Fruit fly (Drosophila melanogaster): Measurements from ENCODE around the gene Glyp.

Gene Glyp

dm6 chr2L:2110350-2110888, 20.2 kb upstream of the Glyp start:
- TF ChIP-seq CG8388 (GFP tag; optimal IDR thresholded peaks at IDR 0.05) (no peak), CG31365 (tag; optimal IDR thresholded peaks at IDR 0.05) (peak; percentile 87), CG6689 (GFP tag; IDR thresholded peaks at IDR 0.05) (no peak), CG11504 (tag; optimal IDR thresholded peaks at IDR 0.05) (peak; percentile 87)

- TF ChIP-seq CG7928 (GFP tag; optimal IDR thresholded peaks at IDR 0.05) (no peak), zen2 (GFP tag; IDR thresholded peaks at IDR 0.05; ENCODE audit: partially characterized antibody) (no peak), tgo (GFP tag; IDR thresholded peaks at IDR 0.05) (no peak), CG17359 (tag; optimal IDR thresholded peaks at IDR 0.05) (no peak), ssp (GFP tag; IDR thresholded peaks at IDR 0.05) (no peak), CG17568 (GFP tag; optimal IDR thresholded peaks at IDR 0.05) (no peak), aop (GFP tag; IDR thresholded peaks at IDR 0.05) (no peak), slbo (GFP tag; IDR thresholded peaks at IDR 0.05) (no peak), Awh (GFP tag; IDR thresholded peaks at IDR 0.05) (no peak), Hmr (GFP tag; optimal IDR thresholded peaks at IDR 0.05) (no peak), bsh (GFP tag; optimal IDR thresholded peaks at IDR 0.05) (no peak), p53 (GFP tag; optimal IDR thresholded peaks at IDR 0.05) (no peak), ranshi (GFP tag; IDR thresholded peaks at IDR 0.05) (no peak), CG11093 (GFP tag; IDR thresholded peaks at IDR 0.05) (no peak)
Observed at dm6 chr2L:2129137-2129536, 1.5 kb upstream of the Glyp start, which contains the start of gene CG4259. Gene CG4259 (minus strand): TSS chr2L:2129237.

dm6 chr2L:2131449-2132109, 966 bp downstream of the Glyp start:
- TF ChIP-seq CG10959 (GFP tag; IDR thresholded peaks at IDR 0.05), result no peak
- TF ChIP-seq CG12104 (GFP tag; optimal IDR thresholded peaks at IDR 0.05), result no peak
- TF ChIP-seq row (GFP tag; IDR thresholded peaks at IDR 0.05), result peak; percentile 17; the same call in 1 of the 3 replicates
- peak; percentile 11 for TF ChIP-seq gem (tag; optimal IDR thresholded peaks at IDR 0.05)
- no peak for TF ChIP-seq CG18619 (GFP tag; optimal IDR thresholded peaks at IDR 0.05)
- no peak for TF ChIP-seq Dip3 (GFP tag; optimal IDR thresholded peaks at IDR 0.05)
- TF ChIP-seq sens (GFP tag), result peak; percentile 49
- no peak for TF ChIP-seq CG14441 (GFP tag; IDR thresholded peaks at IDR 0.05)
- peak; percentile 36; the same call in 1 of the 2 replicates for TF ChIP-seq Drgx (GFP tag; IDR thresholded peaks at IDR 0.05)
- TF ChIP-seq slp2 (GFP tag; optimal IDR thresholded peaks at IDR 0.05), result no peak
- no peak for TF ChIP-seq kah (GFP tag; optimal IDR thresholded peaks at IDR 0.05)
- no peak for TF ChIP-seq CrebB (tag; optimal IDR thresholded peaks at IDR 0.05)
- no peak for TF ChIP-seq CG13287 (GFP tag; IDR thresholded peaks at IDR 0.05; ENCODE audit: partially characterized antibody)
- TF ChIP-seq Sox102F (GFP tag; optimal IDR thresholded peaks at IDR 0.05), result peak; percentile 0
- no peak for TF ChIP-seq pfk (GFP tag; optimal IDR thresholded peaks at IDR 0.05)

- TF ChIP-seq CG3995 (GFP tag; optimal IDR thresholded peaks at IDR 0.05), result no peak
- TF ChIP-seq cwo (GFP tag; optimal IDR thresholded peaks at IDR 0.05), result peak; percentile 46
- no peak for TF ChIP-seq cad (GFP tag; optimal IDR thresholded peaks at IDR 0.05)
- no peak for TF ChIP-seq Eip74EF (GFP tag; optimal IDR thresholded peaks at IDR 0.05)
- TF ChIP-seq Sox102F (GFP tag; optimal IDR thresholded peaks at IDR 0.05), result no peak
- no peak for TF ChIP-seq bab2 (GFP tag; optimal IDR thresholded peaks at IDR 0.05)
- no peak for TF ChIP-seq dm (GFP tag; optimal IDR thresholded peaks at IDR 0.05)
- no peak for TF ChIP-seq fd64A (GFP tag; optimal IDR thresholded peaks at IDR 0.05)
- TF ChIP-seq ERR (GFP tag; optimal IDR thresholded peaks at IDR 0.05), result peak; percentile 83
- no peak for TF ChIP-seq CG13287 (GFP tag; IDR thresholded peaks at IDR 0.05; ENCODE audit: partially characterized antibody)
- no peak for TF ChIP-seq H15 (GFP tag; IDR thresholded peaks at IDR 0.05)
Observed at dm6 chr2L:2132215-2132614, 1.6 kb downstream of the Glyp start.
